Worm (Caenorhabditis elegans) whole organism, L3 larva: Measurements from ENCODE around the gene grk-1.

Experiments used
- R02D3.7 ChIP-seq: fragments of 150-350 bp; optimal IDR thresholded peaks from 2 replicates; lab custom pipeline; 2014; ENCODE audit warnings: missing biosample characterization, missing genetic modification characterization
- aly-2 ChIP-seq: fragments of 150-350 bp; optimal IDR thresholded peaks from 2 replicates; lab custom pipeline; 2014; ENCODE audit warnings: missing biosample characterization, missing genetic modification characterization
- ceh-16 ChIP-seq: sonication (generic microtip); optimal IDR thresholded peaks from 2 replicates; lab custom pipeline; 2017; ENCODE audit warnings: missing biosample characterization, missing genetic modification characterization
- ceh-28 ChIP-seq: fragments of 150-350 bp; optimal IDR thresholded peaks from 2 replicates; lab custom pipeline; 2014; ENCODE audit warnings: missing biosample characterization, missing genetic modification reagents, missing genetic modification characterization
- egl-27 ChIP-seq: sonication (generic microtip); optimal IDR thresholded peaks from 4 replicates; lab custom pipeline; 2017; ENCODE audit warnings: missing biosample characterization, missing genetic modification reagents, missing genetic modification characterization
- egl-5 ChIP-seq: fragments of 150-350 bp; optimal IDR thresholded peaks from 2 replicates; lab custom pipeline; 2017; ENCODE audit warnings: missing biosample characterization, missing genetic modification reagents, missing genetic modification characterization, inconsistent platforms
- elt-1 ChIP-seq: fragments of 150-350 bp; optimal IDR thresholded peaks from 2 replicates; lab custom pipeline; 2014; ENCODE audit warnings: missing biosample characterization, missing genetic modification characterization
- elt-2 ChIP-seq: sonication (generic microtip); optimal IDR thresholded peaks from 2 replicates; lab custom pipeline; 2016; ENCODE audit warnings: missing genetic modification reagents, mild to moderate bottlenecking, missing genetic modification characterization, missing compliant biosample characterization
- elt-3 ChIP-seq, 3 experiments: fragments of 150-350 bp in 1 of 3; sonication (generic microtip) in 2 of 3; optimal IDR thresholded peaks; 2 replicates in 2 of 3; 4 replicates in 1 of 3; lab custom pipeline; 2014 to 2017; ENCODE audit warnings: missing biosample characterization in 3 of 3, missing genetic modification characterization in 3 of 3
- eor-1 ChIP-seq, 2 experiments: fragments of 150-350 bp; optimal IDR thresholded peaks; 2 replicates each; lab custom pipeline; 2014 to 2018; ENCODE audit warnings: missing biosample characterization in 2 of 2, missing genetic modification characterization in 2 of 2
- fkh-10 ChIP-seq: sonication (generic microtip); optimal IDR thresholded peaks from 2 replicates; lab custom pipeline; 2017; ENCODE audit warnings: missing biosample characterization, missing genetic modification reagents, missing genetic modification characterization
- fos-1 ChIP-seq: fragments of 150-350 bp; optimal IDR thresholded peaks from 2 replicates; lab custom pipeline; 2014; ENCODE audit warnings: missing biosample characterization, missing genetic modification characterization
- jun-1 ChIP-seq: fragments of 150-350 bp; optimal IDR thresholded peaks from 2 replicates; lab custom pipeline; 2014; ENCODE audit warnings: missing biosample characterization, missing genetic modification reagents, missing genetic modification characterization
- lin-15B ChIP-seq: fragments of 150-350 bp; optimal IDR thresholded peaks from 2 replicates; lab custom pipeline; 2014; ENCODE audit warnings: missing biosample characterization, missing genetic modification characterization
- lin-39 ChIP-seq: fragments of 150-350 bp; optimal IDR thresholded peaks from 2 replicates; lab custom pipeline; 2018; ENCODE audit warnings: missing biosample characterization, missing genetic modification reagents, missing genetic modification characterization
- lsy-12 ChIP-seq: sonication (generic microtip); optimal IDR thresholded peaks from 2 replicates; lab custom pipeline; 2016; ENCODE audit warnings: mild to moderate bottlenecking, missing genetic modification characterization, missing compliant biosample characterization
- mml-1 ChIP-seq: fragments of 150-350 bp; sonication (generic microtip); optimal IDR thresholded peaks from 3 replicates; lab custom pipeline; 2014; ENCODE audit warnings: missing biosample characterization, missing genetic modification characterization
- nfya-1 ChIP-seq: sonication (generic microtip); optimal IDR thresholded peaks from 2 replicates; lab custom pipeline; 2017; ENCODE audit warnings: missing genetic modification characterization, mild to moderate bottlenecking, missing compliant biosample characterization, antibody characterized with exemption, moderate library complexity; ENCODE audit not compliant: insufficient read depth
- nhr-11 ChIP-seq: fragments of 150-350 bp; optimal IDR thresholded peaks from 2 replicates; lab custom pipeline; 2014; ENCODE audit warnings: missing biosample characterization, missing genetic modification characterization
- nhr-12 ChIP-seq: fragments of 150-350 bp; optimal IDR thresholded peaks from 2 replicates; lab custom pipeline; 2014; ENCODE audit warnings: missing biosample characterization, missing genetic modification characterization
- nhr-23 ChIP-seq: fragments of 150-350 bp; optimal IDR thresholded peaks from 2 replicates; lab custom pipeline; 2014; ENCODE audit warnings: missing biosample characterization, missing genetic modification reagents, missing genetic modification characterization
- nhr-25 ChIP-seq: sonication (generic microtip); optimal IDR thresholded peaks from 2 replicates; lab custom pipeline; 2017; ENCODE audit warnings: missing biosample characterization, missing genetic modification characterization
- nhr-28 ChIP-seq: fragments of 150-350 bp; optimal IDR thresholded peaks from 2 replicates; lab custom pipeline; 2014; ENCODE audit warnings: missing biosample characterization, missing genetic modification characterization
- nhr-43 ChIP-seq: sonication (generic microtip); optimal IDR thresholded peaks from 2 replicates; lab custom pipeline; 2016; ENCODE audit warnings: mild to moderate bottlenecking, missing genetic modification characterization, missing compliant biosample characterization; ENCODE audit not compliant: poor library complexity, severe bottlenecking
- nhr-67 ChIP-seq: fragments of 150-350 bp; optimal IDR thresholded peaks from 2 replicates; lab custom pipeline; 2014; ENCODE audit warnings: missing biosample characterization, missing genetic modification characterization
- pha-4 ChIP-seq: fragments of 150-350 bp; optimal IDR thresholded peaks from 2 replicates; lab custom pipeline; 2014; ENCODE audit warnings: missing biosample characterization, missing genetic modification reagents, missing genetic modification characterization
- pqm-1 ChIP-seq: fragments of 150-350 bp; optimal IDR thresholded peaks from 2 replicates; lab custom pipeline; 2017; ENCODE audit warnings: missing biosample characterization, missing genetic modification characterization, inconsistent platforms
- skn-1 ChIP-seq: fragments of 150-350 bp; optimal IDR thresholded peaks from 2 replicates; lab custom pipeline; 2014; ENCODE audit warnings: missing biosample characterization, missing genetic modification characterization
- snpc-4 ChIP-seq: fragments of 150-350 bp; optimal IDR thresholded peaks from 2 replicates; lab custom pipeline; 2014; ENCODE audit warnings: missing biosample characterization, missing genetic modification characterization
- tbx-2 ChIP-seq: sonication (generic microtip); optimal IDR thresholded peaks from 2 replicates; lab custom pipeline; 2016; ENCODE audit warnings: mild to moderate bottlenecking, missing genetic modification characterization, missing compliant biosample characterization
- unc-39 ChIP-seq: sonication (generic microtip); optimal IDR thresholded peaks from 4 replicates; lab custom pipeline; 2017; ENCODE audit warnings: missing biosample characterization, missing genetic modification characterization
- unc-62 ChIP-seq: fragments of 150-350 bp; sonication (generic microtip); optimal IDR thresholded peaks from 4 replicates; lab custom pipeline; 2014; ENCODE audit warnings: missing biosample characterization, missing genetic modification reagents, missing genetic modification characterization
- zag-1 ChIP-seq: fragments of 150-350 bp; optimal IDR thresholded peaks from 2 replicates; lab custom pipeline; 2014; ENCODE audit warnings: missing biosample characterization, missing genetic modification characterization
- ztf-11 ChIP-seq: fragments of 150-350 bp; optimal IDR thresholded peaks from 2 replicates; lab custom pipeline; 2014; ENCODE audit warnings: missing biosample characterization, missing genetic modification characterization

Gene grk-1

DNA sequence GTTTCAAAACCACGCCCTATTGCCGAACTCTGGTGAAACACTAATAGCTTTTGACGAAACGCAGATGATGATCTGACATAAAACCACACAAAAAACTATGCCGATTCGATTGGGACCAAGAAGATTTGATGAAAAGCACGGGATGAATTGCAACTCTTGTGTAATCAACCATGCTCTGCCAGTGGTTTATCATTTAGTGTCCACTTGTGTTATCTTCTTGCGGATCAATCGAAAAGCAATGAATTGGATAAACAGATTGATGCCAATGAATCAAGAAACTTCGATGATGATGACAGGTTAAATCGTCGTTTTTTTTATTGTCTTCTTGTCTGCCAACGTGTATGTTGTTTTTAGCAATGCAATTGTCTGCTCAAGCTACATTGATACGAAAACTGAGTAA lies 23.0 kb upstream of the grk-1 start, which contains the start of gene F42G10.1:
F42G10.1 (minus strand) TSS at position 151 of the 400 bp plus-strand sequence.
- no peak for TF ChIP-seq ztf-11
- TF ChIP-seq tbx-2 (tag; lab: Kevin White, UChicago), result no peak
- TF ChIP-seq aly-2 (tag; lab: Kevin White, UChicago), result no peak
- peak; percentile 89 for TF ChIP-seq egl-5 (tag; lab: Kevin White, UChicago)
- no peak for TF ChIP-seq nhr-23 (tag; lab: Kevin White, UChicago)
- TF ChIP-seq lin-39, result peak; percentile 69
- TF ChIP-seq pqm-1, result no peak
- TF ChIP-seq nhr-12, result no peak
- no peak for TF ChIP-seq snpc-4 (tag; lab: Kevin White, UChicago)
- no peak for TF ChIP-seq elt-3 (tag; optimal IDR thresholded peaks at IDR 0.05; lab: Kevin White, UChicago)
- peak; percentile 6 for TF ChIP-seq nfya-1 (tag; lab: Kevin White, UChicago)
- TF ChIP-seq ceh-16 (tag; lab: Kevin White, UChicago), result no peak

ce11 chrX:10017975-10018654 lies 19.1 kb upstream of the grk-1 start, which contains the start of gene F19C6.4:
Gene F19C6.4 (minus strand): TSS chrX:10018025.
- TF ChIP-seq egl-5 (tag; lab: Kevin White, UChicago), result no peak
- TF ChIP-seq unc-62 (GFP tag; lab: Kevin White, UChicago), result no peak
- TF ChIP-seq nhr-43 (tag; lab: Kevin White, UChicago), result peak; percentile 31
- peak; percentile 49 for TF ChIP-seq lsy-12 (tag; lab: Kevin White, UChicago)
- peak; percentile 22 for TF ChIP-seq pqm-1
- TF ChIP-seq egl-27, result no peak
- TF ChIP-seq tbx-2 (tag; lab: Kevin White, UChicago), result no peak
- TF ChIP-seq nhr-28 (tag; lab: Kevin White, UChicago), result no peak
- TF ChIP-seq nhr-25 (tag; lab: Kevin White, UChicago), result peak; percentile 25
- TF ChIP-seq ceh-28 (tag; lab: Kevin White, UChicago), result no peak
- no peak for TF ChIP-seq mml-1 (tag; lab: Kevin White, UChicago)
- no peak for TF ChIP-seq R02D3.7
- TF ChIP-seq fos-1 (tag; lab: Kevin White, UChicago), result no peak
- TF ChIP-seq snpc-4 (tag; lab: Kevin White, UChicago), result no peak
- peak; percentile 12 for TF ChIP-seq elt-2

DNA sequence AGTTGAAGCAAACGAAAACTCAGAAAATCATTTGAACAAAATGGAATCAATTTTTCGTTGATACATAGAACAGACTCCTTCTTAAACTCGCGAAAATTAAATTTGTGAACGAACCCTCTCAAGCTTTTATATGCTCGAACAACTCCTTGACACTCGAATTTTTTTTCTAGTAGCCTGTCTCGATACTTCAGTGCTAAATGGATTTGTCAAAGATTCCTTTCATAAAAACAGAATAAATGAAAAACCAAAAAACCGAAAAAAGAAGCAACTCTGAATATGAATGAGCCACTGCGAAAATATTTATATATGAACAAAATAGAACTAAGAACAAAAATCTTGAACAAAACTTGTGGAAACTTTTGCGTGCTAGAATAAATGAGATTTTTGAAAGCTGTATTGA lies 11.0 kb upstream of the grk-1 start:
- peak; percentile 29 for TF ChIP-seq fkh-10 (GFP tag; lab: Kevin White, UChicago)
- no peak for TF ChIP-seq lsy-12 (tag; lab: Kevin White, UChicago)

ce11 chrX:10008664-10009063 lies 9.7 kb upstream of the grk-1 start, which contains the start of gene F19C6.3:
Gene F19C6.3 (minus strand): TSS chrX:10008764.
- TF ChIP-seq pha-4 (tag; lab: Kevin White, UChicago), result no peak
- TF ChIP-seq unc-39, result no peak
- no peak for TF ChIP-seq R02D3.7
- TF ChIP-seq tbx-2 (tag; lab: Kevin White, UChicago), result no peak
- TF ChIP-seq lin-15B (tag; lab: Kevin White, UChicago), result no peak
- TF ChIP-seq elt-3 (tag; optimal IDR thresholded peaks at IDR 0.05; lab: Kevin White, UChicago), result no peak
- no peak for TF ChIP-seq nhr-67 (tag; lab: Kevin White, UChicago)
- no peak for TF ChIP-seq skn-1 (tag; lab: Kevin White, UChicago)
- TF ChIP-seq nhr-28 (tag; lab: Kevin White, UChicago), result no peak
- TF ChIP-seq elt-1 (tag; lab: Kevin White, UChicago), result no peak
- TF ChIP-seq zag-1 (tag; lab: Kevin White, UChicago), result no peak

DNA sequence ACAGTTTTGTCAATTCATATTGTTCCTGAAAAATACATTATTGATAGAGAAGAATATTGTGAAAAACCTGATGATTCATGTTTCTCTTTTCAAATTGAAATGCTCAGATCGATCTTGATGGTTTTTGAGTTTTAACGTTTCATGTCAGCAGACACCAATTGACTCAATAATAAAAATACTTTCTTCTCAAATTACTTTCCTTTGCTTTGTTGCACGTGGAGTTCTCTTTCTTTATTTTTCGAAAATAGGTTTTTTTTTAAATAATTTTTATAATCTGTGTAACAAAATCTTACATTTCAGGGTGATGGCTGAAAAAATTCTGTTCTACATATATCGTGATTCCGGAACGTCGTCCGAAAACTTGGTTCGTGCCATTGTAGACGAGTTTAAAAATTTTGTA lies 1.6 kb upstream of the grk-1 start, which contains the start of gene F19C6.2:
F19C6.2 (plus strand) TSS at position 301 of the 400 bp plus-strand sequence.
- TF ChIP-seq nhr-11 (tag; lab: Kevin White, UChicago), result no peak
- TF ChIP-seq lsy-12 (tag; lab: Kevin White, UChicago), result no peak
- TF ChIP-seq jun-1 (tag; lab: Kevin White, UChicago), result no peak
- no peak for TF ChIP-seq fkh-10 (GFP tag; lab: Kevin White, UChicago)
- no peak for TF ChIP-seq eor-1 (tag; optimal IDR thresholded peaks at IDR 0.05; lab: Kevin White, UChicago)
